Worm (Caenorhabditis elegans): Measurements from ENCODE around the gene F14F7.4.

- no peak for TF ChIP-seq tbx-11 (GFP tag; IDR thresholded peaks at IDR 0.05)
- no peak for TF ChIP-seq flt-1 (GFP tag; IDR thresholded peaks at IDR 0.05)
- TF ChIP-seq ama-1 (optimal IDR thresholded peaks at IDR 0.05), result no peak
- no peak for TF ChIP-seq sea-1 (GFP tag; conservative IDR thresholded peaks at IDR 0.05)
- no peak for TF ChIP-seq hmbx-1 (tag; optimal IDR thresholded peaks at IDR 0.05)
- no peak for TF ChIP-seq scrt-1 (GFP tag; IDR thresholded peaks at IDR 0.05)
- TF ChIP-seq pes-1 (GFP tag; IDR thresholded peaks at IDR 0.05), result no peak
- no peak for TF ChIP-seq aly-1 (tag; optimal IDR thresholded peaks at IDR 0.05)
- TF ChIP-seq hmg-4 (GFP tag; optimal IDR thresholded peaks at IDR 0.05), result no peak
- no peak for TF ChIP-seq F13C5.2 (tag; optimal IDR thresholded peaks at IDR 0.05)
- no peak for TF ChIP-seq B0310.2 (tag; optimal IDR thresholded peaks at IDR 0.05)
Measured at ce11 chrIII:13011927-13012326, 17.6 kb downstream of the F14F7.4 start.

Data from whole organism, early embryonic.